Worm (Caenorhabditis elegans) whole organism, L2 larva: Measurements from ENCODE around the gene srh-180.
A peak's percentile ranks its signal among the peaks of the same experiment; 100 is the strongest.

ENCODE experiments used
- C34F6.9 ChIP-seq: fragments of 150-350 bp; optimal IDR thresholded peaks from 2 replicates; lab custom pipeline; 2014; ENCODE audit warnings: missing biosample characterization, missing genetic modification characterization
- F13H6.1 ChIP-seq: sonication (generic microtip); optimal IDR thresholded peaks from 2 replicates; lab custom pipeline; 2016; ENCODE audit warnings: missing genetic modification characterization, missing compliant biosample characterization
- R02D3.7 ChIP-seq: fragments of 150-350 bp; optimal IDR thresholded peaks from 2 replicates; lab custom pipeline; 2014; ENCODE audit warnings: missing biosample characterization, missing genetic modification characterization
- Y55F3AM.14 ChIP-seq: fragments of 200-800 bp; sonication (Bioruptor generic); optimal IDR thresholded peaks from 2 replicates; lab custom pipeline; 2018; ENCODE audit warnings: mild to moderate bottlenecking, missing genetic modification characterization, missing compliant biosample characterization
- alr-1 ChIP-seq: fragments of 150-350 bp; optimal IDR thresholded peaks from 2 replicates; lab custom pipeline; 2014; ENCODE audit warnings: missing biosample characterization, missing genetic modification characterization
- aly-2 ChIP-seq: fragments of 150-350 bp; optimal IDR thresholded peaks from 2 replicates; lab custom pipeline; 2014; ENCODE audit warnings: missing biosample characterization, missing genetic modification characterization
- ama-1 ChIP-seq: fragments of 150-350 bp; optimal IDR thresholded peaks from 2 replicates; lab custom pipeline; 2018; ENCODE audit warnings: inconsistent platforms
- blmp-1 ChIP-seq: sonication (generic microtip); optimal IDR thresholded peaks from 2 replicates; lab custom pipeline; 2017; ENCODE audit warnings: missing genetic modification characterization, mild to moderate bottlenecking, missing compliant biosample characterization, antibody characterized with exemption, moderate library complexity; ENCODE audit not compliant: insufficient read depth
- ceh-82 ChIP-seq: fragments of 150-350 bp; optimal IDR thresholded peaks from 2 replicates; lab custom pipeline; 2014; ENCODE audit warnings: missing biosample characterization, missing genetic modification characterization
- crh-2 ChIP-seq: sonication (generic microtip); optimal IDR thresholded peaks from 2 replicates; lab custom pipeline; 2017; ENCODE audit warnings: missing biosample characterization, missing genetic modification characterization
- dmd-4 ChIP-seq: sonication (generic microtip); optimal IDR thresholded peaks from 2 replicates; lab custom pipeline; 2017; ENCODE audit warnings: missing biosample characterization, missing genetic modification characterization
- egl-27 ChIP-seq: sonication (generic microtip); optimal IDR thresholded peaks from 3 replicates; lab custom pipeline; 2017; ENCODE audit warnings: missing biosample characterization, missing genetic modification reagents, missing genetic modification characterization
- elt-3 ChIP-seq: sonication (generic microtip); optimal IDR thresholded peaks from 2 replicates; lab custom pipeline; 2017; ENCODE audit warnings: missing biosample characterization, missing genetic modification characterization
- fos-1 ChIP-seq: fragments of 150-350 bp; optimal IDR thresholded peaks from 2 replicates; lab custom pipeline; 2014; ENCODE audit warnings: missing biosample characterization, missing genetic modification characterization
- gmeb-1 ChIP-seq: fragments of 150-350 bp; optimal IDR thresholded peaks from 2 replicates; lab custom pipeline; 2014; ENCODE audit warnings: missing biosample characterization, missing genetic modification characterization
- lin-11 ChIP-seq: fragments of 150-350 bp; sonication (generic microtip); optimal IDR thresholded peaks from 2 replicates; lab custom pipeline; 2014; ENCODE audit warnings: missing biosample characterization, missing genetic modification characterization, inconsistent platforms, mixed read lengths
- lin-13 ChIP-seq: fragments of 150-350 bp; optimal IDR thresholded peaks from 2 replicates; lab custom pipeline; 2014; ENCODE audit warnings: missing biosample characterization, missing genetic modification reagents, missing genetic modification characterization
- lin-39 ChIP-seq: fragments of 150-350 bp; optimal IDR thresholded peaks from 2 replicates; lab custom pipeline; 2014; ENCODE audit warnings: missing biosample characterization, missing genetic modification reagents, missing genetic modification characterization
- lsy-2 ChIP-seq, 2 experiments: fragments of 150-350 bp in 1 of 2; sonication (generic microtip) in 1 of 2; optimal IDR thresholded peaks; 2 replicates each; lab custom pipeline; 2014 to 2017; ENCODE audit warnings: missing biosample characterization in 2 of 2, missing genetic modification characterization in 2 of 2
- nhr-10 ChIP-seq: sonication (generic microtip); optimal IDR thresholded peaks from 2 replicates; lab custom pipeline; 2017; ENCODE audit warnings: missing biosample characterization, missing genetic modification characterization
- nhr-12 ChIP-seq: fragments of 150-350 bp; optimal IDR thresholded peaks from 2 replicates; lab custom pipeline; 2014; ENCODE audit warnings: missing biosample characterization, missing genetic modification characterization
- nhr-129 ChIP-seq: fragments of 150-350 bp; optimal IDR thresholded peaks from 2 replicates; lab custom pipeline; 2014; ENCODE audit warnings: missing biosample characterization, missing genetic modification characterization
- nhr-21 ChIP-seq: fragments of 150-350 bp; optimal IDR thresholded peaks from 2 replicates; lab custom pipeline; 2014; ENCODE audit warnings: missing biosample characterization, missing genetic modification characterization
- nhr-25 ChIP-seq: fragments of 150-350 bp; sonication (generic microtip); optimal IDR thresholded peaks from 3 replicates; lab custom pipeline; 2014; ENCODE audit warnings: missing biosample characterization, missing genetic modification characterization
- nhr-77 ChIP-seq: fragments of 150-350 bp; optimal IDR thresholded peaks from 2 replicates; lab custom pipeline; 2014; ENCODE audit warnings: missing biosample characterization, missing genetic modification characterization
- peb-1 ChIP-seq: fragments of 150-350 bp; optimal IDR thresholded peaks from 2 replicates; lab custom pipeline; 2014; ENCODE audit warnings: missing biosample characterization, missing genetic modification characterization
- sma-3 ChIP-seq: sonication (generic microtip); optimal IDR thresholded peaks from 2 replicates; lab custom pipeline; 2016; ENCODE audit warnings: missing genetic modification reagents, missing genetic modification characterization, missing compliant biosample characterization
- sma-9 ChIP-seq, 2 experiments: fragments of 150-350 bp in 1 of 2; sonication (generic microtip) in 1 of 2; optimal IDR thresholded peaks; 2 replicates each; lab custom pipeline; 2014 to 2016; ENCODE audit warnings: missing genetic modification characterization in 2 of 2, mild to moderate bottlenecking in 1 of 2, missing biosample characterization in 1 of 2, missing compliant biosample characterization in 1 of 2, missing genetic modification reagents in 1 of 2, moderate library complexity in 1 of 2
- unc-55 ChIP-seq: fragments of 150-350 bp; sonication (generic microtip); optimal IDR thresholded peaks from 3 replicates; lab custom pipeline; 2014; ENCODE audit warnings: missing biosample characterization, missing genetic modification reagents, missing genetic modification characterization
- unc-62 ChIP-seq: fragments of 150-350 bp; optimal IDR thresholded peaks from 2 replicates; lab custom pipeline; 2014; ENCODE audit warnings: missing biosample characterization, missing genetic modification reagents, missing genetic modification characterization
- ztf-11 ChIP-seq: sonication (generic microtip); optimal IDR thresholded peaks from 2 replicates; lab custom pipeline; 2017; ENCODE audit warnings: missing biosample characterization, missing genetic modification characterization
- ztf-4 ChIP-seq: fragments of 150-350 bp; optimal IDR thresholded peaks from 2 replicates; lab custom pipeline; 2014; ENCODE audit warnings: missing biosample characterization, missing genetic modification characterization

Gene srh-180

ce11 chrV:16336326-16336725 is 19.0 kb downstream of the srh-180 start, which contains the start of gene srw-87:
TSS of gene srw-87 (plus strand) at chrV:16336626.
- no peak for TF ChIP-seq nhr-77 (tag; lab: Kevin White, UChicago)
- no peak for TF ChIP-seq lsy-2 (tag; optimal IDR thresholded peaks at IDR 0.05; lab: Kevin White, UChicago)

ce11 chrV:16338287-16339092 is 21.1 kb downstream of the srh-180 start, which contains the start of gene slc-9B.2:
TSS of gene slc-9B.2 (plus strand) at chrV:16339042.
- peak; percentile 63 for TF ChIP-seq unc-55

ce11 chrV:16342258-16342618 is 24.9 kb downstream of the srh-180 start, which contains the start of gene nhr-193:
TSS of gene nhr-193 (plus strand) at chrV:16342308.
- TF ChIP-seq C34F6.9 (tag; lab: Kevin White, UChicago) (no peak), ztf-4 (tag; lab: Kevin White, UChicago) (no peak), nhr-25 (tag; lab: Kevin White, UChicago) (no peak), dmd-4 (tag; lab: Kevin White, UChicago) (no peak), crh-2 (tag; lab: Kevin White, UChicago) (peak; percentile 15), lin-13 (GFP tag; lab: Kevin White, UChicago) (no peak), elt-3 (tag; lab: Kevin White, UChicago) (no peak), fos-1 (tag; lab: Kevin White, UChicago) (peak; percentile 8), nhr-12 (no peak), ztf-11 (tag; lab: Kevin White, UChicago) (no peak), sma-9 (GFP tag; optimal IDR thresholded peaks at IDR 0.05; lab: Kevin White, UChicago) (peak; percentile 48), sma-9 (tag; optimal IDR thresholded peaks at IDR 0.05; lab: Kevin White, UChicago) (no peak)
- TF ChIP-seq, all 48 proteins: peak for 3

ce11 chrV:16346406-16347108 is 29.2 kb downstream of the srh-180 start, which contains the start of the genes W08G11.5 and W08G11.1:
TSS of gene W08G11.5 (minus strand) at chrV:16346506.
TSS of gene W08G11.1 (plus strand) at chrV:16347058.
- TF ChIP-seq egl-27 (tag; lab: Kevin White, UChicago) (no peak), ztf-11 (tag; lab: Kevin White, UChicago) (no peak), ceh-82 (tag; lab: Kevin White, UChicago) (no peak), unc-62 (GFP tag; lab: Kevin White, UChicago) (no peak), blmp-1 (tag; lab: Kevin White, UChicago) (no peak), lin-11 (no peak), gmeb-1 (tag; lab: Kevin White, UChicago) (no peak), alr-1 (no peak), lsy-2 (tag; optimal IDR thresholded peaks at IDR 0.05; lab: Kevin White, UChicago) (no peak), aly-2 (no peak), Y55F3AM.14 (GFP tag; lab: Kevin White, UChicago) (no peak), nhr-129 (tag; lab: Kevin White, UChicago) (no peak), lin-39 (tag; lab: Kevin White, UChicago) (no peak), R02D3.7 (tag; lab: Kevin White, UChicago) (no peak), nhr-21 (tag; lab: Kevin White, UChicago) (no peak), dmd-4 (tag; lab: Kevin White, UChicago) (no peak)

- TF ChIP-seq unc-55 (no peak), Y55F3AM.14 (GFP tag; lab: Kevin White, UChicago) (no peak), nhr-10 (tag; lab: Kevin White, UChicago) (no peak), nhr-21 (tag; lab: Kevin White, UChicago) (no peak), sma-3 (no peak), ama-1 (lab: Kevin White, UChicago) (no peak), F13H6.1 (tag; lab: Kevin White, UChicago) (no peak), crh-2 (tag; lab: Kevin White, UChicago) (no peak), ztf-4 (tag; lab: Kevin White, UChicago) (no peak), nhr-129 (tag; lab: Kevin White, UChicago) (no peak), peb-1 (tag; lab: Kevin White, UChicago) (no peak), nhr-77 (tag; lab: Kevin White, UChicago) (no peak)
- TF ChIP-seq, all 48 proteins: peak for 0
These were observed 32.7 kb downstream of the srh-180 start for ce11 chrV:16350061-16350460.
